Worm (Caenorhabditis elegans) whole organism, L3 larva: Measurements from ENCODE around the gene gst-41.

Source experiments
- ZK546.5 ChIP-seq: sonication (generic microtip); optimal IDR thresholded peaks from 2 replicates; lab custom pipeline; 2017; ENCODE audit warnings: missing biosample characterization, missing genetic modification characterization
- ama-1 ChIP-seq: fragments of 150-350 bp; optimal IDR thresholded peaks from 2 replicates; lab custom pipeline; 2018
- ceh-28 ChIP-seq: fragments of 150-350 bp; optimal IDR thresholded peaks from 2 replicates; lab custom pipeline; 2014; ENCODE audit warnings: missing biosample characterization, missing genetic modification reagents, missing genetic modification characterization
- ceh-82 ChIP-seq: fragments of 150-350 bp; optimal IDR thresholded peaks from 2 replicates; lab custom pipeline; 2014; ENCODE audit warnings: missing biosample characterization, missing genetic modification characterization
- daf-12 ChIP-seq: fragments of 150-350 bp; optimal IDR thresholded peaks from 2 replicates; lab custom pipeline; 2014; ENCODE audit warnings: missing biosample characterization, missing genetic modification reagents, missing genetic modification characterization
- egl-27 ChIP-seq: sonication (generic microtip); optimal IDR thresholded peaks from 4 replicates; lab custom pipeline; 2017; ENCODE audit warnings: missing biosample characterization, missing genetic modification reagents, missing genetic modification characterization
- hmg-11 ChIP-seq: sonication (generic microtip); optimal IDR thresholded peaks from 2 replicates; lab custom pipeline; 2016; ENCODE audit warnings: missing genetic modification characterization, missing compliant biosample characterization
- nfya-1 ChIP-seq: sonication (generic microtip); optimal IDR thresholded peaks from 2 replicates; lab custom pipeline; 2017; ENCODE audit warnings: missing genetic modification characterization, mild to moderate bottlenecking, missing compliant biosample characterization, antibody characterized with exemption, moderate library complexity; ENCODE audit not compliant: insufficient read depth
- nhr-237 ChIP-seq: fragments of 150-350 bp; optimal IDR thresholded peaks from 2 replicates; lab custom pipeline; 2014; ENCODE audit warnings: missing biosample characterization, missing genetic modification characterization
- pqm-1 ChIP-seq: fragments of 150-350 bp; optimal IDR thresholded peaks from 2 replicates; lab custom pipeline; 2017; ENCODE audit warnings: missing biosample characterization, missing genetic modification characterization, inconsistent platforms

- TF ChIP-seq ZK546.5 (tag; lab: Kevin White, UChicago) (no peak), hmg-11 (tag; lab: Kevin White, UChicago) (no peak), nhr-237 (tag; lab: Kevin White, UChicago) (no peak), daf-12 (no peak), ceh-28 (tag; lab: Kevin White, UChicago) (no peak), ceh-82 (tag; lab: Kevin White, UChicago) (no peak), ama-1 (lab: Kevin White, UChicago) (no peak), pqm-1 (no peak), nfya-1 (no peak), egl-27 (tag; lab: Kevin White, UChicago) (no peak)
These were observed 43.6 kb downstream of the gst-41 start, which contains the start of gene tag-293 for ce11 chrV:7355464-7355863.
